Worm (Caenorhabditis elegans) whole organism, early embryonic: ENCODE results near the gene mtx-2.

ENCODE experiments used
- ama-1 ChIP-seq: fragments of 150-350 bp; optimal IDR thresholded peaks from 2 replicates; lab custom pipeline; 2014
- sea-1 ChIP-seq: fragments of 200-800 bp; sonication (Bioruptor generic); conservative IDR thresholded peaks from 2 replicates; pipeline ENCODE4 v1.3.6; 2022; ENCODE audit warnings: missing genetic modification characterization, missing compliant biosample characterization

- no peak for TF ChIP-seq sea-1 (GFP tag; lab: Robert Waterston, UW)
- no peak for TF ChIP-seq ama-1 (lab: Kevin White, UChicago)
Measured at ce11 chrIII:7737646-7738258, 25.7 kb downstream of the mtx-2 start.
